Worm (Caenorhabditis elegans) whole organism, early embryonic: Measurements from ENCODE around the gene nhr-126.

Experiments used
- F13C5.2 ChIP-seq: sonication (generic microtip); optimal IDR thresholded peaks from 2 replicates; lab custom pipeline; 2017; ENCODE audit warnings: mild to moderate bottlenecking, missing genetic modification characterization, inconsistent platforms, missing compliant biosample characterization
- ama-1 ChIP-seq: fragments of 150-350 bp; optimal IDR thresholded peaks from 2 replicates; lab custom pipeline; 2014
- ceh-13 ChIP-seq: fragments of 200-800 bp; sonication (Bioruptor generic); optimal IDR thresholded peaks from 2 replicates; lab custom pipeline; 2018; ENCODE audit warnings: mild to moderate bottlenecking, missing genetic modification characterization, missing compliant biosample characterization
- ceh-36 ChIP-seq: sonication (generic microtip); optimal IDR thresholded peaks from 2 replicates; lab custom pipeline; 2016; ENCODE audit warnings: missing genetic modification characterization, inconsistent platforms, missing compliant biosample characterization
- flt-1 ChIP-seq: fragments of 200-800 bp; sonication (Bioruptor generic); IDR thresholded peaks from 2 replicates; pipeline ENCODE4 v1.3.6; 2022; ENCODE audit warnings: missing genetic modification characterization, missing compliant biosample characterization
- hmbx-1 ChIP-seq: sonication (generic microtip); optimal IDR thresholded peaks from 2 replicates; lab custom pipeline; 2016; ENCODE audit warnings: mild to moderate bottlenecking, missing genetic modification characterization, missing compliant biosample characterization
- hmg-4 ChIP-seq: fragments of 200-800 bp; sonication (Bioruptor generic); optimal IDR thresholded peaks from 2 replicates; lab custom pipeline; 2018; ENCODE audit warnings: mild to moderate bottlenecking, missing genetic modification characterization, missing compliant biosample characterization
- pes-1 ChIP-seq: fragments of 200-800 bp; sonication (Bioruptor generic); IDR thresholded peaks from 2 replicates; pipeline ENCODE4 v1.3.6; 2022; ENCODE audit warnings: missing genetic modification reagents, missing genetic modification characterization, missing compliant biosample characterization
- tbx-11 ChIP-seq: fragments of 200-800 bp; sonication (Bioruptor generic); IDR thresholded peaks from 2 replicates; pipeline ENCODE4 v1.3.6; 2022; ENCODE audit warnings: missing genetic modification characterization, missing compliant biosample characterization

DNA sequence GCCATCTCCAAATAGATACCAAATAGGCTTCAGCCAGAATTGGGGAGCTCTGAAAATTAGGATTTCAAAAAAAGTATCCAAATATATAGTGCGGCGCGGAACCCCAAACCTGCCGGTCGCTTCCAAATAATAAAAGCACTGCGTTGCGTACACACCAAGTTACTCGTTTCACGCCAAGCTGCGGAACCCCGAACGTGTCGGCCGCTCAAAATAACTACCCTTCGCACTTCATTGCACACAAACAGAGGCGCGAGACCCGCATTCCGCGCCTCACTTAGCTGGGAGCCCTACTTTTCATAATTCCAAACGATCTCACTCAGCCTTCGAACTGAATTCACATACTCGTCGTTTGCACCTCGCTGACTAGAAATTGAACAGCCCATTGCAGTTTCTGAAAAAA is 29.3 kb upstream of the nhr-126 start:
- TF ChIP-seq hmbx-1 (tag; lab: Kevin White, UChicago), result no peak
- TF ChIP-seq flt-1 (GFP tag; lab: Robert Waterston, UW), result no peak
- no peak for TF ChIP-seq hmg-4
- no peak for TF ChIP-seq ama-1
- TF ChIP-seq ceh-13 (GFP tag; lab: Kevin White, UChicago), result no peak
- TF ChIP-seq pes-1, result no peak
- no peak for TF ChIP-seq F13C5.2 (tag; lab: Kevin White, UChicago)
- TF ChIP-seq ceh-36 (tag; lab: Kevin White, UChicago), result no peak
- TF ChIP-seq tbx-11, result no peak
